Worm (Caenorhabditis elegans) whole organism, L1 larva: ENCODE data around the gene CC8.2.
A peak's percentile ranks its signal among the peaks of the same experiment; 100 is the strongest.

ENCODE experiments used
- C34B4.2 ChIP-seq: sonication (generic microtip); optimal IDR thresholded peaks from 2 replicates; lab custom pipeline; 2017; ENCODE audit warnings: mild to moderate bottlenecking, missing genetic modification characterization, missing compliant biosample characterization
- aha-1 ChIP-seq: fragments of 150-350 bp; optimal IDR thresholded peaks from 2 replicates; lab custom pipeline; 2014; ENCODE audit warnings: missing biosample characterization, missing genetic modification characterization
- ama-1 ChIP-seq: fragments of 150-350 bp; optimal IDR thresholded peaks from 2 replicates; lab custom pipeline; 2014
- blmp-1 ChIP-seq: fragments of 150-350 bp; optimal IDR thresholded peaks from 2 replicates; lab custom pipeline; 2014; ENCODE audit warnings: missing biosample characterization, missing genetic modification characterization
- ceh-63 ChIP-seq: fragments of 200-800 bp; sonication (Bioruptor generic); optimal IDR thresholded peaks from 2 replicates; lab custom pipeline; 2018; ENCODE audit warnings: mild to moderate bottlenecking, missing genetic modification characterization, missing compliant biosample characterization
- ceh-8 ChIP-seq: fragments of 200-800 bp; sonication (Bioruptor generic); optimal IDR thresholded peaks from 2 replicates; lab custom pipeline; 2018; ENCODE audit warnings: mild to moderate bottlenecking, missing genetic modification characterization, moderate library complexity, missing compliant biosample characterization
- dpl-1 ChIP-seq, 3 experiments: fragments of 150-350 bp in 2 of 3; sonication (generic microtip) in 1 of 3; optimal IDR thresholded peaks; 2 replicates each; lab custom pipeline; 2014 to 2017; ENCODE audit warnings: missing biosample characterization in 3 of 3, missing genetic modification characterization in 3 of 3, missing genetic modification reagents in 3 of 3
- dsc-1 ChIP-seq: sonication (generic microtip); optimal IDR thresholded peaks from 2 replicates; lab custom pipeline; 2016; ENCODE audit warnings: mild to moderate bottlenecking, missing genetic modification characterization, missing compliant biosample characterization
- efl-1 ChIP-seq, 4 experiments: fragments of 150-350 bp; optimal IDR thresholded peaks in 3 of 4; peaks in 1 of 4; 1 replicate in 1 of 4; 2 replicates in 3 of 4; lab custom pipeline; 2014; ENCODE audit warnings: missing biosample characterization in 2 of 4, missing genetic modification characterization in 2 of 4, missing genetic modification reagents in 2 of 4
- egl-13 ChIP-seq: sonication (generic microtip); optimal IDR thresholded peaks from 2 replicates; lab custom pipeline; 2016; ENCODE audit warnings: missing genotype, missing genetic modification reagents, missing genetic modification characterization, missing compliant biosample characterization
- elt-2 ChIP-seq: sonication (generic microtip); optimal IDR thresholded peaks from 2 replicates; lab custom pipeline; 2016; ENCODE audit warnings: missing genetic modification characterization, mild to moderate bottlenecking, inconsistent platforms, missing compliant biosample characterization, missing genetic modification reagents
- elt-3 ChIP-seq, 6 experiments: fragments of 150-350 bp in 1 of 6; sonication (generic microtip); optimal IDR thresholded peaks; 2 replicates each; lab custom pipeline; 2017 to 2018; ENCODE audit warnings: missing biosample characterization in 6 of 6, missing genetic modification characterization in 6 of 6, inconsistent platforms in 1 of 6
- fkh-10 ChIP-seq: sonication (generic microtip); optimal IDR thresholded peaks from 2 replicates; lab custom pipeline; 2017; ENCODE audit warnings: missing biosample characterization, missing genetic modification reagents, missing genetic modification characterization
- fkh-4 ChIP-seq: sonication (generic microtip); optimal IDR thresholded peaks from 2 replicates; lab custom pipeline; 2016; ENCODE audit warnings: missing compliant biosample characterization, missing genetic modification characterization, borderline replicate concordance
- fkh-8 ChIP-seq: sonication (generic microtip); optimal IDR thresholded peaks from 2 replicates; lab custom pipeline; 2016; ENCODE audit warnings: mild to moderate bottlenecking, missing genetic modification characterization, missing compliant biosample characterization
- hlh-17 ChIP-seq: fragments of 200-800 bp; sonication (Bioruptor generic); optimal IDR thresholded peaks from 2 replicates; lab custom pipeline; 2018; ENCODE audit warnings: missing genetic modification characterization, mild to moderate bottlenecking, missing compliant biosample characterization, moderate library complexity, borderline replicate concordance
- hlh-4 ChIP-seq: sonication (generic microtip); optimal IDR thresholded peaks from 2 replicates; lab custom pipeline; 2016; ENCODE audit warnings: mild to moderate bottlenecking, missing genetic modification characterization, missing compliant biosample characterization
- hpl-2 ChIP-seq: fragments of 150-350 bp; optimal IDR thresholded peaks from 2 replicates; lab custom pipeline; 2014; ENCODE audit warnings: missing biosample characterization, missing genetic modification reagents, missing genetic modification characterization
- isw-1 ChIP-seq: fragments of 200-800 bp; sonication (Bioruptor generic); IDR thresholded peaks from 2 replicates; pipeline ENCODE4 v1.3.6; 2022; ENCODE audit warnings: missing genetic modification characterization, missing compliant biosample characterization
- lin-15B ChIP-seq: fragments of 150-350 bp; sonication (generic microtip); optimal IDR thresholded peaks from 3 replicates; lab custom pipeline; 2014; ENCODE audit warnings: missing biosample characterization, missing genetic modification characterization
- lin-35 ChIP-seq, 2 experiments: fragments of 150-350 bp; optimal IDR thresholded peaks; 2 replicates each; lab custom pipeline; 2014; ENCODE audit warnings: missing biosample characterization in 2 of 2, missing genetic modification characterization in 2 of 2, missing genetic modification reagents in 2 of 2
- lir-3 ChIP-seq: sonication (generic microtip); optimal IDR thresholded peaks from 2 replicates; lab custom pipeline; 2016; ENCODE audit warnings: mild to moderate bottlenecking, missing genetic modification characterization, moderate library complexity, missing compliant biosample characterization; ENCODE audit not compliant: poor library complexity
- mab-9 ChIP-seq: fragments of 200-800 bp; sonication (Bioruptor generic); IDR thresholded peaks from 2 replicates; pipeline ENCODE4 v1.3.6; 2022; ENCODE audit warnings: missing genetic modification reagents, missing genetic modification characterization, missing compliant biosample characterization
- mdl-1 ChIP-seq, 2 experiments: fragments of 150-350 bp; optimal IDR thresholded peaks; 2 replicates each; lab custom pipeline; 2014 to 2017; ENCODE audit warnings: missing biosample characterization in 2 of 2, missing genetic modification characterization in 2 of 2, inconsistent platforms in 1 of 2
- mep-1 ChIP-seq: fragments of 150-350 bp; optimal IDR thresholded peaks from 2 replicates; lab custom pipeline; 2014; ENCODE audit warnings: missing biosample characterization, missing genetic modification characterization
- nhr-11 ChIP-seq: fragments of 150-350 bp; optimal IDR thresholded peaks from 2 replicates; lab custom pipeline; 2014; ENCODE audit warnings: missing biosample characterization, missing genetic modification characterization
- nhr-12 ChIP-seq: sonication (generic microtip); optimal IDR thresholded peaks from 2 replicates; lab custom pipeline; 2017; ENCODE audit warnings: missing biosample characterization, missing genetic modification characterization
- nhr-19 ChIP-seq: fragments of 200-800 bp; sonication (Bioruptor generic); conservative IDR thresholded peaks from 2 replicates; pipeline ENCODE4 v1.3.6; 2022; ENCODE audit warnings: missing genetic modification characterization, missing compliant biosample characterization
- nhr-20 ChIP-seq: sonication (generic microtip); optimal IDR thresholded peaks from 2 replicates; lab custom pipeline; 2016; ENCODE audit warnings: mild to moderate bottlenecking, missing genetic modification characterization, missing compliant biosample characterization
- nhr-28 ChIP-seq: fragments of 150-350 bp; optimal IDR thresholded peaks from 2 replicates; lab custom pipeline; 2014; ENCODE audit warnings: missing biosample characterization, missing genetic modification characterization
- nhr-47 ChIP-seq: sonication (generic microtip); optimal IDR thresholded peaks from 2 replicates; lab custom pipeline; 2016; ENCODE audit warnings: mild to moderate bottlenecking, missing genetic modification characterization, moderate library complexity, missing compliant biosample characterization
- nhr-71 ChIP-seq: sonication (generic microtip); optimal IDR thresholded peaks from 2 replicates; lab custom pipeline; 2016; ENCODE audit warnings: mild to moderate bottlenecking, missing genetic modification characterization, moderate library complexity, missing compliant biosample characterization
- nhr-77 ChIP-seq: fragments of 150-350 bp; optimal IDR thresholded peaks from 2 replicates; lab custom pipeline; 2014; ENCODE audit warnings: missing biosample characterization, missing genetic modification characterization
- nhr-84 ChIP-seq: sonication (generic microtip); optimal IDR thresholded peaks from 2 replicates; lab custom pipeline; 2017; ENCODE audit warnings: missing biosample characterization, missing genetic modification characterization
- nhr-85 ChIP-seq: sonication (generic microtip); peaks from one replicate; lab custom pipeline; 2016; ENCODE audit warnings: missing genetic modification characterization, inconsistent platforms, missing compliant biosample characterization
- nhr-90 ChIP-seq: sonication (generic microtip); optimal IDR thresholded peaks from 2 replicates; lab custom pipeline; 2016; ENCODE audit warnings: mild to moderate bottlenecking, missing genetic modification characterization, missing compliant biosample characterization; ENCODE audit not compliant: poor library complexity
- pag-3 ChIP-seq: sonication (generic microtip); optimal IDR thresholded peaks from 2 replicates; lab custom pipeline; 2017; ENCODE audit warnings: missing genetic modification characterization, mild to moderate bottlenecking, missing compliant biosample characterization, antibody characterized with exemption, borderline replicate concordance; ENCODE audit not compliant: insufficient read depth
- pqm-1 ChIP-seq: sonication (generic microtip); optimal IDR thresholded peaks from 3 replicates; lab custom pipeline; 2017; ENCODE audit warnings: missing biosample characterization, missing genetic modification characterization
- rnt-1 ChIP-seq: sonication (generic microtip); optimal IDR thresholded peaks from 2 replicates; lab custom pipeline; 2016; ENCODE audit warnings: mild to moderate bottlenecking, missing genetic modification characterization, moderate library complexity, missing compliant biosample characterization
- skn-1 ChIP-seq: fragments of 150-350 bp; optimal IDR thresholded peaks from 2 replicates; lab custom pipeline; 2014; ENCODE audit warnings: missing biosample characterization, missing genetic modification characterization
- snu-23 ChIP-seq: sonication (generic microtip); optimal IDR thresholded peaks from 2 replicates; lab custom pipeline; 2016; ENCODE audit warnings: missing genetic modification characterization, missing compliant biosample characterization
- sox-4 ChIP-seq: sonication (generic microtip); optimal IDR thresholded peaks from 2 replicates; lab custom pipeline; 2016; ENCODE audit warnings: missing genetic modification characterization, missing compliant biosample characterization
- sptf-1 ChIP-seq: fragments of 150-350 bp; optimal IDR thresholded peaks from 2 replicates; lab custom pipeline; 2014; ENCODE audit warnings: missing biosample characterization, missing genetic modification characterization
- swsn-7 ChIP-seq: sonication (generic microtip); optimal IDR thresholded peaks from 2 replicates; lab custom pipeline; 2016; ENCODE audit warnings: missing genetic modification characterization, missing compliant biosample characterization
- tbx-2 ChIP-seq: sonication (generic microtip); optimal IDR thresholded peaks from 2 replicates; lab custom pipeline; 2016; ENCODE audit warnings: missing genetic modification characterization, missing compliant biosample characterization
- tlp-1 ChIP-seq: fragments of 150-350 bp; optimal IDR thresholded peaks from 2 replicates; lab custom pipeline; 2014; ENCODE audit warnings: missing biosample characterization, missing genetic modification characterization
- unc-130 ChIP-seq: fragments of 150-350 bp; optimal IDR thresholded peaks from 2 replicates; lab custom pipeline; 2017; ENCODE audit warnings: missing biosample characterization, missing genetic modification characterization, inconsistent platforms
- unc-30 ChIP-seq: sonication (generic microtip); optimal IDR thresholded peaks from 2 replicates; lab custom pipeline; 2017; ENCODE audit warnings: missing biosample characterization, missing genetic modification characterization
- unc-62 ChIP-seq: fragments of 150-350 bp; optimal IDR thresholded peaks from 2 replicates; lab custom pipeline; 2014; ENCODE audit warnings: missing biosample characterization, missing genetic modification reagents, missing genetic modification characterization
- unc-86 ChIP-seq: sonication (generic microtip); optimal IDR thresholded peaks from 2 replicates; lab custom pipeline; 2016; ENCODE audit warnings: missing genetic modification characterization, missing compliant biosample characterization
- xbp-1 ChIP-seq: sonication (generic microtip); optimal IDR thresholded peaks from 2 replicates; lab custom pipeline; 2016; ENCODE audit warnings: missing genetic modification characterization, missing compliant biosample characterization
- zag-1 ChIP-seq: fragments of 150-350 bp; optimal IDR thresholded peaks from 2 replicates; lab custom pipeline; 2014; ENCODE audit warnings: missing biosample characterization, missing genetic modification characterization
- ztf-4 ChIP-seq: fragments of 150-350 bp; optimal IDR thresholded peaks from 2 replicates; lab custom pipeline; 2014; ENCODE audit warnings: missing biosample characterization, missing genetic modification characterization

The CC8.2 gene

DNA sequence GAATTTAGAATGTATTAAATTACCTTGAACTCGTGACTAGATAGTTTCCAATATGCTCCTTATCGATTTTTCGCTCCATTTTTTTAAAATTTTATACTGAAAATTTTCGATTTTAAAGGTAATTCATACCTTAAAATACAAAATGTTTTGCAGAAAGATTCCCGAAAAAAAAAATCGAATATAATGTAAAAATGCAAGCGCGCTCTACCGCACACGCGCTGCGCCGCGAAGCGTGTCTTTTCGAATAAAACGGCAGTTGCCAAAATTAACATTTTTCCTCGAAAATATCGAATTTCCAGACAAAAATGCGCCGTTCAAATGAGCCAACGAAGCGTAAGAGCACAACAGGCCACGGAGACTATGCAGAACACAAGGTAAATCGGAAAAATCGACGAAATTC is 46.2 kb upstream of the CC8.2 start, which contains the start of the genes taf-6.2 and Y37E11AL.3:
TSS of gene taf-6.2 (minus strand) at position 96 of the 400 bp plus-strand sequence.
TSS of gene Y37E11AL.3 (plus strand) at position 298 of the 400 bp plus-strand sequence.
- TF ChIP-seq mab-9 (GFP tag; lab: Robert Waterston, UW) (no peak), fkh-8 (tag; lab: Kevin White, UChicago) (peak; percentile 5), efl-1 (optimal IDR thresholded peaks at IDR 0.05; lab: Kevin White, UChicago) (peak; percentile 88 to 93), efl-1 (GFP tag; optimal IDR thresholded peaks at IDR 0.05 in 1 of 2; lab: Kevin White, UChicago) (peak; percentile 93 to 99), xbp-1 (peak; percentile 67), nhr-77 (tag; lab: Kevin White, UChicago) (no peak), ztf-4 (tag; lab: Kevin White, UChicago) (no peak), zag-1 (tag; lab: Kevin White, UChicago) (no peak), lin-15B (tag; lab: Kevin White, UChicago) (peak; percentile 64), skn-1 (tag; lab: Kevin White, UChicago) (peak; percentile 18), sox-4 (tag; lab: Kevin White, UChicago) (no peak), nhr-90 (peak; percentile 41), sptf-1 (tag; lab: Kevin White, UChicago) (no peak), nhr-12 (tag; lab: Kevin White, UChicago) (no peak), nhr-71 (tag; lab: Kevin White, UChicago) (no peak), unc-86 (tag; lab: Kevin White, UChicago) (no peak), isw-1 (GFP tag; lab: Robert Waterston, UW) (peak; percentile 37; the same call in 1 of the 2 replicates), fkh-4 (tag; lab: Kevin White, UChicago) (peak; percentile 12), hlh-4 (tag; lab: Kevin White, UChicago) (no peak), hpl-2 (GFP tag; lab: Kevin White, UChicago) (no peak), lin-35 (GFP tag; optimal IDR thresholded peaks at IDR 0.05; lab: Kevin White, UChicago) (peak; percentile 90 to 96), unc-62 (GFP tag; lab: Kevin White, UChicago) (no peak), nhr-20 (tag; lab: Kevin White, UChicago) (no peak), nhr-85 (tag; lab: Kevin White, UChicago) (peak; percentile 43), nhr-19 (GFP tag; lab: Robert Waterston, UW) (no peak; the same call in 1 of the 2 replicates), rnt-1 (tag; lab: Kevin White, UChicago) (no peak), ceh-8 (GFP tag; lab: Kevin White, UChicago) (no peak), dpl-1 (GFP tag; optimal IDR thresholded peaks at IDR 0.05; lab: Kevin White, UChicago) (peak; percentile 85 to 92 (median 91)), elt-3 (tag; optimal IDR thresholded peaks at IDR 0.05; lab: Kevin White, UChicago) (peak in 1 of 6 experiments; percentile 22), unc-130 (tag; lab: Kevin White, UChicago) (peak; percentile 61), elt-2 (no peak), nhr-84 (no peak), swsn-7 (tag; lab: Kevin White, UChicago) (peak; percentile 49), tbx-2 (tag; lab: Kevin White, UChicago) (peak; percentile 58), snu-23 (GFP tag; lab: Kevin White, UChicago) (peak; percentile 77), egl-13 (tag; lab: Kevin White, UChicago) (no peak), pag-3 (tag; lab: Kevin White, UChicago) (no peak), mep-1 (tag; lab: Kevin White, UChicago) (peak; percentile 68), ceh-63 (GFP tag; lab: Kevin White, UChicago) (no peak), lir-3 (tag; lab: Kevin White, UChicago) (no peak), nhr-11 (tag; lab: Kevin White, UChicago) (no peak), dsc-1 (tag; lab: Kevin White, UChicago) (peak; percentile 62), mdl-1 (tag; optimal IDR thresholded peaks at IDR 0.05; lab: Kevin White, UChicago) (peak in 1 of 2 experiments; percentile 28), ama-1 (no peak), hlh-17 (GFP tag; lab: Kevin White, UChicago) (no peak), fkh-10 (GFP tag; lab: Kevin White, UChicago) (no peak), nhr-28 (tag; lab: Kevin White, UChicago) (no peak), tlp-1 (tag; lab: Kevin White, UChicago) (no peak), pqm-1 (no peak), nhr-47 (tag; lab: Kevin White, UChicago) (peak; percentile 75), aha-1 (no peak), blmp-1 (peak; percentile 57), unc-30 (no peak), C34B4.2 (tag; lab: Kevin White, UChicago) (no peak)
